Worm (Caenorhabditis elegans) whole organism, L4/young adult: Measurements from ENCODE around the gene C46E10.1.

ENCODE experiments used
- W03F9.2 ChIP-seq: fragments of 150-350 bp; optimal IDR thresholded peaks from 2 replicates; lab custom pipeline; 2014; ENCODE audit warnings: missing biosample characterization, missing genetic modification characterization
- dao-5 ChIP-seq: sonication (generic microtip); optimal IDR thresholded peaks from 2 replicates; lab custom pipeline; 2016; ENCODE audit warnings: missing genotype, missing genetic modification characterization, moderate library complexity, missing compliant biosample characterization
- him-1 ChIP-seq: sonication (generic microtip); optimal IDR thresholded peaks from 2 replicates; lab custom pipeline; 2016; ENCODE audit warnings: missing genotype, missing genetic modification reagents, missing genetic modification characterization, missing compliant biosample characterization

DNA sequence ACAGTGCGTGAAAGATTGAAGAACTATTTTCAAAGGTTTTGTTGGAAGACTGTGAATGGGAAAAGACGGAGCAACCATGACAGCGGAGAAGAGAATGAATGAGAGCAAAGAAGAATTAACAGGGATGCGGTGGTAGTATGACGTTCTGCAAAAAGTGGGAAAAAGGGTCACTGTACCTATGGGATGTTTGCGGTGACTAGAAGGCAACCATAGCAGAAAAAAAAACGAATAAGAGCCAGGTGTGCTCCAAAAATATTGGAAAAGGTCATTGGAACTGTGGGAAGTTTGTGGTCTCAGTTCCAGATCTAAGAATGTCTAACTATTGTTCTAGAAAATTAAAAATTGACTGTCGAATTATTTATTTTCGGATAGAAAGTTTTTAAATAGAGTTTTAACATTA is 24.7 kb downstream of the C46E10.1 start, which contains the start of gene fbxb-90:
- TF ChIP-seq W03F9.2 (tag; lab: Kevin White, UChicago) (no peak), him-1 (tag; lab: Kevin White, UChicago) (no peak), dao-5 (tag; lab: Kevin White, UChicago) (no peak)
